Fruit fly (Drosophila melanogaster): ENCODE results near the gene sgg.

DNA sequence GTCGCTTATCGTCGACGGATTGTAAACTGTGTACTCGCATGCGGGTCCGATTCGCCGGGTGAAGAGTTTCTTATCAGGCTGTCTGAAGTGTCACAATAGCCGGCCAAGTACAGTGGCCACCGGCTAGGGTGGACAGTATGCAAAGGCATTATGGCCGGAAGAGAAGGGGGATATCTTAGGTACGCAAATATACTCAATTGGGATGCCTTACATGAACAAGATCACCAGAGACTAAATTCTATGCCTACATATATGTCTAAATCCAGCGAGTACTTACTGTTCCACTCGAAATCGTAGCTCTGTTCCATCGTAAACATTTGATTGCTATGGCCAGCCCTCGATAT lies 40.0 kb upstream of the sgg start:
- TF ChIP-seq pan (optimal IDR thresholded peaks at IDR 0.05): no peak
- no peak for TF ChIP-seq CG8478 (optimal IDR thresholded peaks at IDR 0.05)

Measured in whole organism.